Worm (Caenorhabditis elegans): ENCODE results near the gene T16H12.13.

T16H12.13 gene

DNA sequence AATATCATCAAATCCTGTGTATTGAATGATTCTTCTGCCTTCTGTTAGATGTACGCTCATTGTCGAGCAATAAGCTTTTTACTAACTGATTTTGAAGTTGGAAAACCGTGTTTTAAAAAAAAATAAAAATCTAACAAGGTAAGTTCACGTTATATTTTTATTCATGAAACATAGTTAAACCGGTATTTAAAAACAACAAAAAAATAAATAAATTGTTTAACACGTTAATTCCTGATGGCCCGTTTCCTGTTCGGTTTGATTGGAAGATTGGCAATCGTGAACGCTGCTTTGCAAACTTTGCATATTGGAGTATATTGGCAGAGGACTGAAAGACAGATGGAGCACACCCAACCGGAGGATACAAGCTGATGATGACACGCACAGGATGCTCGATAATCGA is 33.6 kb downstream of the T16H12.13 start, which contains the start of gene ZK1128.3:
Gene ZK1128.3 (minus strand): TSS at position 101 of the 400 bp plus-strand sequence.
- TF ChIP-seq unc-62 (GFP tag; optimal IDR thresholded peaks at IDR 0.05) = no peak
- TF ChIP-seq fkh-4 (tag; optimal IDR thresholded peaks at IDR 0.05; ENCODE audit: borderline replicate concordance) = no peak
- no peak for TF ChIP-seq pqm-1 (tag; optimal IDR thresholded peaks at IDR 0.05)
- TF ChIP-seq fkh-10 (GFP tag; optimal IDR thresholded peaks at IDR 0.05) = no peak
- TF ChIP-seq fkh-8 (tag; optimal IDR thresholded peaks at IDR 0.05) = no peak
- no peak for TF ChIP-seq sox-4 (tag; optimal IDR thresholded peaks at IDR 0.05)
- no peak for TF ChIP-seq mep-1 (tag; optimal IDR thresholded peaks at IDR 0.05)
- no peak for TF ChIP-seq elt-2 (tag; optimal IDR thresholded peaks at IDR 0.05)
- no peak for TF ChIP-seq alr-1 (tag; optimal IDR thresholded peaks at IDR 0.05; ENCODE audit: borderline replicate concordance)

DNA sequence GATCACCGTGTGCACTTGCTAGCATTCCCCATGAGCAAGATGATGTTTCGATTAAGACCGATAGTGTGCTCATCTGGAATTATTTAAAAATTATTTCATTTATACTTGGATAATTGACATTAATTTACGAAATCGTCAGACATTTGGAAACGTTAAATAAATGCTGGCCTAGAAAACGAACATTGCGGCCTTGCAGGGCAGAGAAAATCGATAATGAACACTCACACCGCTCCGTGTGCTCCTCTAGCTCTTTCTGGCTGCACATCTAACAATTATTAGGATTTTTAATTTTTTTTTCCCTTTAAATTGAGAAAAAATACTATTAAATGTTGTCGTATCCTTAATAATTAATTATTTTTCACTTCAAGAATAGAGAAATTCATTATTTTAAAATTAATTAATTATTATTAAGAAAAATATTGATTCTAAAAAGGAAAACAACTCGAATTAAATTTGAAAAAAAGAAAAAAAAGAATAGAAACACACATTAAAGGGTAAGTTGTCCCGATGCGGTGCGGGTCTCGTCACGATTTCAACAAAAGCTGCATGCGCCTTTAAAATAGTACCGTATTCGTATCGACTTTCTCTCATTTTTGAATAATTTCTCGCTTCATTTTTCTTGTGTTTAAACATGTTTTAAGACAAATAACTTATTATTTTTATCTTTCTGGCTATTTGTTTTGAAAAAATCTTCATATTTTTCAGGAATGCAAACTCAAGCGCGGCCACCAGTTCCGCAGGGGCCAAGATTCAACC is 35.1 kb downstream of the T16H12.13 start, which contains the start of the genes gtf-2H3 and ham-3:
Gene gtf-2H3 (minus strand): TSS at position 73 of the 756 bp plus-strand sequence.
Gene ham-3 (plus strand): TSS at position 706 of the 756 bp plus-strand sequence.
- TF ChIP-seq lsy-2 (tag; optimal IDR thresholded peaks at IDR 0.05) (peak in 1 of 2 experiments; percentile 28), pqm-1 (tag; optimal IDR thresholded peaks at IDR 0.05) (no peak), tbx-2 (tag; optimal IDR thresholded peaks at IDR 0.05) (no peak), mab-9 (GFP tag; IDR thresholded peaks at IDR 0.05) (no peak), lin-14 (GFP tag; optimal IDR thresholded peaks at IDR 0.05) (peak; percentile 59), swsn-7 (tag; optimal IDR thresholded peaks at IDR 0.05) (no peak), snpc-4 (tag; optimal IDR thresholded peaks at IDR 0.05) (no peak), efl-1 (optimal IDR thresholded peaks at IDR 0.05) (peak; percentile 13 to 28), efl-1 (GFP tag; optimal IDR thresholded peaks at IDR 0.05 in 1 of 2) (peak; percentile 3 to 35), F16B12.6 (tag; optimal IDR thresholded peaks at IDR 0.05) (peak; percentile 15), ztf-11 (tag; optimal IDR thresholded peaks at IDR 0.05) (peak in 1 of 2 experiments; percentile 6), dsc-1 (tag; optimal IDR thresholded peaks at IDR 0.05) (peak; percentile 6), ceh-8 (GFP tag; optimal IDR thresholded peaks at IDR 0.05) (no peak), rnt-1 (tag; optimal IDR thresholded peaks at IDR 0.05) (peak; percentile 19), blmp-1 (tag; optimal IDR thresholded peaks at IDR 0.05) (no peak), dpl-1 (GFP tag; optimal IDR thresholded peaks at IDR 0.05) (no peak), mep-1 (tag; optimal IDR thresholded peaks at IDR 0.05) (peak; percentile 2), ceh-82 (tag; optimal IDR thresholded peaks at IDR 0.05) (peak in 1 of 3 experiments; percentile 15), lir-3 (tag; optimal IDR thresholded peaks at IDR 0.05; ENCODE audit: poor library complexity) (peak; percentile 32)

DNA sequence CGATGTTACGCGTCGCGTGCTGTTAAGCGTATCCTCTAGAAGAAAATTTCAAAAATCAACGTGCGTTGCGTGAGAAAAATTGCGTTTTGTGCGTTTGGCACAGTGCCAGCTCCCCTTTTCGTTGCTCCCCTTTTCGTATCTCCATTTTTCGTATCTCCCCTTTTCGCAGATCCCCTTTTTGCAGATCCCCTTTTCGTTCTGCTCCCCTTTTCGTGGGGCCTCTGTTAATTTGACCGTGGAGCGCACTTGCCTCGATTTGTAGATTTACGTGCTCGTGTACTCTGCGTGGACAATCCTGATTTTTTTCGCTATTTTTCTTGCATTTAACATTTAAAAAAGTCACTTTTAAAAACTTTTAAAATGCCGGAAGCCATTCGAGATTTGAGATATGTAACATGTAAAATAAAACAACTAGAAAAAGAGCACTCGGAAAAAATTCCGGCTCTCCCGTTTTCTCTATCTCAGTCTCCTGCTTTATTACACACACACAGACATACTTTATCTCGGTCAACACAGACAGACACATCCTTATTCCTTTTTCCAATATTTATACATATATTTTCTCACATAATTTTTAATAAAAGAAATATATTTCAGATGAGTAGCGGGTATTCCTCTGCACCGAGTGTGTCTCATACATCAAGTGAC is 38.5 kb downstream of the T16H12.13 start, which contains the start of gene ttll-4:
Gene ttll-4 (plus strand): TSS at position 598 of the 648 bp plus-strand sequence.
- peak; percentile 59 for TF ChIP-seq tbx-2 (tag; optimal IDR thresholded peaks at IDR 0.05)
- peak; percentile 34 to 53 (median 46) for TF ChIP-seq ceh-82 (tag; optimal IDR thresholded peaks at IDR 0.05)
- peak; percentile 58 for TF ChIP-seq snu-23 (GFP tag; optimal IDR thresholded peaks at IDR 0.05)
- TF ChIP-seq hpl-2 (GFP tag; optimal IDR thresholded peaks at IDR 0.05) = no peak
- TF ChIP-seq unc-86 (tag; optimal IDR thresholded peaks at IDR 0.05) = peak; percentile 72
- TF ChIP-seq unc-98 (GFP tag; IDR thresholded peaks at IDR 0.05) = peak; percentile 72
- TF ChIP-seq isw-1 (GFP tag; IDR thresholded peaks at IDR 0.05) = peak; percentile 78
- TF ChIP-seq egl-27 (tag; optimal IDR thresholded peaks at IDR 0.05) = no peak
- no peak for TF ChIP-seq C34B4.2 (tag; optimal IDR thresholded peaks at IDR 0.05)
- peak in 1 of 2 experiments; percentile 15 for TF ChIP-seq lin-35 (GFP tag; optimal IDR thresholded peaks at IDR 0.05)
- peak; percentile 56 for TF ChIP-seq fkh-8 (tag; optimal IDR thresholded peaks at IDR 0.05)
- TF ChIP-seq vab-15 (tag; optimal IDR thresholded peaks at IDR 0.05) = peak; percentile 34
- no peak for TF ChIP-seq ceh-90 (tag; optimal IDR thresholded peaks at IDR 0.05)
- TF ChIP-seq sox-4 (tag; optimal IDR thresholded peaks at IDR 0.05) = no peak
- TF ChIP-seq fkh-4 (tag; optimal IDR thresholded peaks at IDR 0.05; ENCODE audit: borderline replicate concordance) = peak; percentile 29
- peak; percentile 81 for TF ChIP-seq nhr-71 (tag; optimal IDR thresholded peaks at IDR 0.05)
- TF ChIP-seq C16A3.4 (tag; optimal IDR thresholded peaks at IDR 0.05) = no peak
- TF ChIP-seq lsy-2 (tag; optimal IDR thresholded peaks at IDR 0.05) = peak; percentile 43 to 55
- peak; percentile 85 for TF ChIP-seq rnt-1 (tag; optimal IDR thresholded peaks at IDR 0.05)
- no peak for TF ChIP-seq ces-1 (GFP tag; optimal IDR thresholded peaks at IDR 0.05)
- peak; percentile 71 for TF ChIP-seq dsc-1 (tag; optimal IDR thresholded peaks at IDR 0.05)
- peak; percentile 82 for TF ChIP-seq lin-14 (GFP tag; optimal IDR thresholded peaks at IDR 0.05)
- no peak for TF ChIP-seq aly-2 (tag; optimal IDR thresholded peaks at IDR 0.05)
- TF ChIP-seq fkh-10 (GFP tag; optimal IDR thresholded peaks at IDR 0.05) = peak; percentile 48
- TF ChIP-seq lin-15B (tag; optimal IDR thresholded peaks at IDR 0.05) = peak; percentile 64
- no peak for TF ChIP-seq pag-3 (tag; optimal IDR thresholded peaks at IDR 0.05; ENCODE audit: borderline replicate concordance, insufficient read depth)
- TF ChIP-seq efl-1 (optimal IDR thresholded peaks at IDR 0.05) = peak; percentile 69 to 81
- TF ChIP-seq efl-1 (GFP tag; optimal IDR thresholded peaks at IDR 0.05 in 1 of 2) = peak; percentile 47 to 80
- TF ChIP-seq nhr-28 (tag; optimal IDR thresholded peaks at IDR 0.05) = no peak
